Worm (Caenorhabditis elegans) whole organism, early embryonic: Measurements from ENCODE around the gene gtf-2H5.

Source experiments
- B0310.2 ChIP-seq: sonication (generic microtip); optimal IDR thresholded peaks from 2 replicates; lab custom pipeline; 2016; ENCODE audit warnings: mild to moderate bottlenecking, missing genetic modification characterization, missing compliant biosample characterization
- ama-1 ChIP-seq: fragments of 150-350 bp; optimal IDR thresholded peaks from 2 replicates; lab custom pipeline; 2014
- scrt-1 ChIP-seq: fragments of 200-800 bp; sonication (Bioruptor generic); IDR thresholded peaks from 2 replicates; pipeline ENCODE4 v1.3.6; 2022; ENCODE audit warnings: missing genetic modification characterization, missing compliant biosample characterization
- tbx-11 ChIP-seq: fragments of 200-800 bp; sonication (Bioruptor generic); IDR thresholded peaks from 2 replicates; pipeline ENCODE4 v1.3.6; 2022; ENCODE audit warnings: missing genetic modification characterization, missing compliant biosample characterization

ce11 chrIII:617467-617866 is 40.1 kb upstream of the gtf-2H5 start, which contains the start of gene T19C3.2:
- TF ChIP-seq scrt-1 (GFP tag; lab: Robert Waterston, UW): no peak
- TF ChIP-seq B0310.2 (tag; lab: Kevin White, UChicago): no peak
- TF ChIP-seq ama-1 (lab: Kevin White, UChicago): no peak
- TF ChIP-seq tbx-11: no peak
